Fruit fly (Drosophila melanogaster): Measurements from ENCODE around the gene Rpn1.

DNA sequence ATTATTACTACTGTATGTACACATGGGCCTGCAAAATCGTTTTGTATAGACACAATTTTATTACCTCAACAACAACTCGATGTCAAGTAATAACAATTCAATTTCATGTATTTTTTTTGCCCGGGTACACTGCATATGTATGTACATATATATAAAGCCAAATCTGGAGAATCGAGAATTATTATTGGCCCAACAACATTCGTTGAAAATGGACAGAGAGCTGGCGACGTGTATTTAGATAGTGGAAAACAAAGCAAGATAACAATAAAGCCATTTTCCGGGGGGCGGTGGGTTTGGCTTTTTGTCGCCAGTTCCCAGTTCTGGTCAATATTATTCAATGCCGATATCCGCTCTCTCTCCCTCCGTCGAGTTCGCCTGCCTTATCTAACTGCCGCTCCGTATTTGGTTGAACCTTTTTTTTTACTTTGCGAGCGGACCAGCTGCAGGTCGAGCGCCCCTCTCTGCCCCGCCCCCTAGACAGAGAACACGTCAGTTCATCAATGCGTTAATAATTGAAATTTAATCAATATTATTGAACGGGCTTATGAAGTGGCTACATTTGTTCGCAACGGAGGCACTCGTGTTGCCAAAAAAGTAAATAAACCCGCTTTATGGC lies 15.0 kb downstream of the Rpn1 start:
- no peak for TF ChIP-seq psq (optimal IDR thresholded peaks at IDR 0.05)
- TF ChIP-seq pan (optimal IDR thresholded peaks at IDR 0.05) = peak; percentile 31
- TF ChIP-seq CG8478 (optimal IDR thresholded peaks at IDR 0.05) = no peak
- TF ChIP-seq usp (GFP tag; optimal IDR thresholded peaks at IDR 0.05) = no peak
- no peak for TF ChIP-seq Dll (optimal IDR thresholded peaks at IDR 0.05)
- TF ChIP-seq EcR (GFP tag; optimal IDR thresholded peaks at IDR 0.05) = no peak
